Worm (Caenorhabditis elegans) whole organism, L4 larva: ENCODE measurements around the gene T05D4.5.

ENCODE experiments used
- F44E2.7 ChIP-seq: fragments of 200-800 bp; sonication (Bioruptor generic); IDR thresholded peaks from 2 replicates; pipeline ENCODE4 v2.1.2; 2022; ENCODE audit warnings: missing genetic modification characterization, missing compliant biosample characterization
- F49E8.2 ChIP-seq: sonication (generic microtip); optimal IDR thresholded peaks from 2 replicates; lab custom pipeline; 2016; ENCODE audit warnings: missing compliant biosample characterization, mild to moderate bottlenecking, missing genetic modification characterization, borderline replicate concordance
- T20F7.1 ChIP-seq: fragments of 200-800 bp; sonication (Bioruptor generic); optimal IDR thresholded peaks from 2 replicates; lab custom pipeline; 2018; ENCODE audit warnings: mild to moderate bottlenecking, missing genetic modification characterization, missing compliant biosample characterization
- Y5F2A.4 ChIP-seq: fragments of 200-800 bp; sonication (Bioruptor generic); optimal IDR thresholded peaks from 2 replicates; lab custom pipeline; 2018; ENCODE audit warnings: mild to moderate bottlenecking, missing genetic modification characterization, missing compliant biosample characterization
- aha-1 ChIP-seq: fragments of 150-350 bp; peaks from one replicate; lab custom pipeline; 2014; ENCODE audit warnings: missing biosample characterization, missing genetic modification characterization
- aly-2 ChIP-seq: sonication (generic microtip); optimal IDR thresholded peaks from 2 replicates; lab custom pipeline; 2018; ENCODE audit warnings: missing biosample characterization, missing genetic modification characterization
- attf-4 ChIP-seq: sonication (generic microtip); optimal IDR thresholded peaks from 3 replicates; lab custom pipeline; 2017; ENCODE audit warnings: missing biosample characterization, missing genetic modification characterization
- ceh-28 ChIP-seq: fragments of 150-350 bp; optimal IDR thresholded peaks from 2 replicates; lab custom pipeline; 2014; ENCODE audit warnings: missing biosample characterization, missing genetic modification reagents, missing genetic modification characterization
- ceh-62 ChIP-seq: sonication (generic microtip); optimal IDR thresholded peaks from 2 replicates; lab custom pipeline; 2017; ENCODE audit warnings: missing biosample characterization, missing genetic modification characterization
- daf-16 ChIP-seq, 3 experiments: sonication (generic microtip); optimal IDR thresholded peaks; 2 replicates each; lab custom pipeline; 2016 to 2017; ENCODE audit warnings: missing genetic modification characterization in 3 of 3, missing genetic modification reagents in 3 of 3, mild to moderate bottlenecking in 2 of 3, missing compliant biosample characterization in 2 of 3, missing biosample characterization in 1 of 3, moderate library complexity in 1 of 3
- daf-8 ChIP-seq: fragments of 200-800 bp; sonication (Bioruptor generic); IDR thresholded peaks from 2 replicates; pipeline ENCODE4 v1.3.6; 2022; ENCODE audit warnings: missing genetic modification characterization, missing compliant biosample characterization
- dmd-8 ChIP-seq: fragments of 200-800 bp; sonication (Bioruptor generic); IDR thresholded peaks from 2 replicates; pipeline ENCODE4 v1.3.6; 2022; ENCODE audit warnings: missing genetic modification characterization, missing compliant biosample characterization
- dmd-9 ChIP-seq: fragments of 200-800 bp; sonication (Bioruptor generic); IDR thresholded peaks from 2 replicates; pipeline ENCODE4 v1.3.6; 2022; ENCODE audit warnings: missing genetic modification reagents, missing genetic modification characterization, missing compliant biosample characterization
- dve-1 ChIP-seq: sonication (generic microtip); optimal IDR thresholded peaks from 2 replicates; lab custom pipeline; 2017; ENCODE audit warnings: antibody characterized with exemption, mild to moderate bottlenecking, missing genetic modification characterization, missing compliant biosample characterization; ENCODE audit not compliant: insufficient read depth
- egl-27 ChIP-seq: sonication (generic microtip); optimal IDR thresholded peaks from 3 replicates; lab custom pipeline; 2017; ENCODE audit warnings: missing biosample characterization, missing genetic modification reagents, missing genetic modification characterization
- fos-1 ChIP-seq: fragments of 150-350 bp; optimal IDR thresholded peaks from 2 replicates; lab custom pipeline; 2014; ENCODE audit warnings: missing biosample characterization, missing genetic modification characterization
- hif-1 ChIP-seq, 2 experiments: sonication (generic microtip); optimal IDR thresholded peaks; 2 replicates each; lab custom pipeline; 2016 to 2017; ENCODE audit warnings: missing compliant biosample characterization in 2 of 2, missing genetic modification characterization in 2 of 2, missing genetic modification reagents in 2 of 2, missing genotype in 2 of 2, mild to moderate bottlenecking in 1 of 2
- hlh-30 ChIP-seq: sonication (generic microtip); optimal IDR thresholded peaks from 2 replicates; lab custom pipeline; 2017; ENCODE audit warnings: antibody characterized with exemption, mild to moderate bottlenecking, missing genetic modification characterization, missing compliant biosample characterization; ENCODE audit not compliant: insufficient read depth
- lin-13 ChIP-seq: fragments of 150-350 bp; optimal IDR thresholded peaks from 2 replicates; lab custom pipeline; 2014; ENCODE audit warnings: missing biosample characterization, missing genetic modification reagents, missing genetic modification characterization
- lin-15B ChIP-seq: fragments of 150-350 bp; sonication (generic microtip); optimal IDR thresholded peaks from 3 replicates; lab custom pipeline; 2014; ENCODE audit warnings: missing biosample characterization, missing genetic modification characterization
- lin-29 ChIP-seq: fragments of 200-800 bp; sonication (Bioruptor generic); IDR thresholded peaks from 2 replicates; pipeline ENCODE4 v1.3.6; 2022; ENCODE audit warnings: missing genetic modification reagents, missing genetic modification characterization, missing compliant biosample characterization
- lsy-2 ChIP-seq, 2 experiments: fragments of 150-350 bp in 1 of 2; sonication (generic microtip) in 1 of 2; optimal IDR thresholded peaks; 2 replicates each; lab custom pipeline; 2014 to 2017; ENCODE audit warnings: missing biosample characterization in 2 of 2, missing genetic modification characterization in 2 of 2
- mdt-29 ChIP-seq: fragments of 200-800 bp; sonication (Bioruptor generic); IDR thresholded peaks from 2 replicates; pipeline ENCODE4 v1.3.6; 2022; ENCODE audit warnings: missing genetic modification reagents, missing genetic modification characterization, missing compliant biosample characterization
- mep-1 ChIP-seq: fragments of 150-350 bp; sonication (generic microtip); optimal IDR thresholded peaks from 3 replicates; lab custom pipeline; 2014; ENCODE audit warnings: missing biosample characterization, missing genetic modification characterization
- mes-2 ChIP-seq: sonication (generic microtip); optimal IDR thresholded peaks from 2 replicates; lab custom pipeline; 2016; ENCODE audit warnings: missing genotype, mild to moderate bottlenecking, missing genetic modification characterization, missing compliant biosample characterization; ENCODE audit not compliant: poor library complexity, severe bottlenecking
- nhr-111 ChIP-seq: fragments of 200-800 bp; sonication (Bioruptor generic); optimal IDR thresholded peaks from 2 replicates; lab custom pipeline; 2018; ENCODE audit warnings: mild to moderate bottlenecking, missing genetic modification characterization, missing compliant biosample characterization
- nhr-42 ChIP-seq: fragments of 200-800 bp; sonication (Bioruptor generic); IDR thresholded peaks from 2 replicates; pipeline ENCODE4 v1.3.6; 2022; ENCODE audit warnings: missing genetic modification characterization, missing compliant biosample characterization
- nhr-48 ChIP-seq: sonication (generic microtip); optimal IDR thresholded peaks from 2 replicates; lab custom pipeline; 2016; ENCODE audit warnings: mild to moderate bottlenecking, missing genetic modification characterization, missing compliant biosample characterization
- php-3 ChIP-seq: fragments of 200-800 bp; sonication (Bioruptor generic); IDR thresholded peaks from 2 replicates; pipeline ENCODE4 v1.3.6; 2022; ENCODE audit warnings: missing genetic modification reagents, missing genetic modification characterization, missing compliant biosample characterization
- rbr-2 ChIP-seq: sonication (generic microtip); optimal IDR thresholded peaks from 2 replicates; lab custom pipeline; 2016; ENCODE audit warnings: missing genotype, missing genetic modification characterization, missing compliant biosample characterization
- saeg-2 ChIP-seq: fragments of 200-800 bp; sonication (Bioruptor generic); IDR thresholded peaks from 2 replicates; pipeline ENCODE4 v1.3.6; 2022; ENCODE audit warnings: missing genetic modification reagents, missing genetic modification characterization, missing compliant biosample characterization
- sdz-12 ChIP-seq: fragments of 200-800 bp; sonication (Bioruptor generic); optimal IDR thresholded peaks from 2 replicates; lab custom pipeline; 2018; ENCODE audit warnings: mild to moderate bottlenecking, missing genetic modification characterization, missing compliant biosample characterization
- skn-1 ChIP-seq: fragments of 150-350 bp; optimal IDR thresholded peaks from 2 replicates; lab custom pipeline; 2014; ENCODE audit warnings: missing biosample characterization, missing genetic modification characterization
- snpc-1.2 ChIP-seq: fragments of 200-800 bp; sonication (Bioruptor generic); IDR thresholded peaks from 2 replicates; pipeline ENCODE4 v1.3.6; 2022; ENCODE audit warnings: missing genetic modification reagents, missing genetic modification characterization, missing compliant biosample characterization
- snpc-4 ChIP-seq: fragments of 150-350 bp; optimal IDR thresholded peaks from 2 replicates; lab custom pipeline; 2014; ENCODE audit warnings: missing biosample characterization, missing genetic modification characterization
- spr-3 ChIP-seq: fragments of 200-800 bp; sonication (Bioruptor generic); optimal IDR thresholded peaks from 2 replicates; lab custom pipeline; 2018; ENCODE audit warnings: mild to moderate bottlenecking, missing genetic modification characterization, missing compliant biosample characterization
- tag-97 ChIP-seq: fragments of 200-800 bp; sonication (Bioruptor generic); IDR thresholded peaks from 2 replicates; pipeline ENCODE4 v1.3.6; 2022; ENCODE audit warnings: missing genetic modification characterization, missing compliant biosample characterization
- unc-62 ChIP-seq, 3 experiments: fragments of 150-350 bp in 1 of 3; sonication (generic microtip); optimal IDR thresholded peaks in 2 of 3; peaks in 1 of 3; 1 replicate in 1 of 3; 2 replicates in 2 of 3; lab custom pipeline; 2014 to 2017; ENCODE audit warnings: missing biosample characterization in 3 of 3, missing genetic modification characterization in 3 of 3, missing genetic modification reagents in 3 of 3, missing genotype in 1 of 3
- vab-7 ChIP-seq: fragments of 200-800 bp; sonication (Bioruptor generic); IDR thresholded peaks from 2 replicates; pipeline ENCODE4 v1.3.6; 2022; ENCODE audit warnings: missing genetic modification reagents, missing genetic modification characterization, missing compliant biosample characterization
- zip-2 ChIP-seq: fragments of 150-350 bp; optimal IDR thresholded peaks from 2 replicates; lab custom pipeline; 2014; ENCODE audit warnings: missing biosample characterization, missing genetic modification characterization

Gene T05D4.5

DNA sequence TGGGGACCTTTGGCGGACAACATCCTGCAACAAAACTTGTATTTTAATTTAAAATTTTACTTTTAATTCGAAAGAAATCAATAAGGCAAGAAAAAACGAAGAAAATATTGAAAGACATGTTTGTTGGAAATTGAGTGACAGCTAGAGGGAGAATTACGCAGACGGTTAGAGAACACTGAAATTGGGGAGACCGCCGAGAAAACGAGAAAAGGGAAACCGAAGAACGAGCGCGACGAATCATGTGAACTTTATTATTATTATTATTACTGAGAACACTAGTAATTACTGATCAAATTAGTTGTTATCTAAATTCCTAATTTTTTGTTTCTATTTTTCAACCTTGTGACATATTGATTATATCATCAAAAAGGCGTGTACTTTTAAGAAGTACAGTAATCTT, 31.7 kb upstream of the T05D4.5 start, which contains the start of gene mmad-1 (continued):
- peak in 1 of 2 experiments; percentile 76 for TF ChIP-seq hif-1 (tag; optimal IDR thresholded peaks at IDR 0.05; lab: Kevin White, UChicago)
- no peak for TF ChIP-seq dmd-9 (GFP tag; lab: Robert Waterston, UW)

DNA sequence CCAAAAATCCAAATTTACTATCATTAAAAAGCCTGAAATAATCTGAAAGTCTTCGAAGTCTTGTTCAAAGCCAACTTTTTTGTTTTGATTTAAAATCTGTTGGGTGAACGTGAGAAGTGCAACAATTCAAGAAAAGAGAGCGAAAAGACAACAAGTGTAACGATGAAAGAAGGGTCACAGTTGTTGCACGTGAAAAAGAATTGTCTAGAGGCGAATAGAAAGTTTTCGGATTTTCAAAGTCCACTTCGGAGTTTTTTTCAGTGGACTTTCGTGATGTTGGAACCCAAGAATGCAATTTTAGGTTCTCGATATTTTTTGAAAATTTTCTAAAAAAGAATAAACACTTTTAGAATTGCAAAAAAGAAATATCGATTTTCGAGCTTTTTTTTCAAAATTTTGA, 30.7 kb upstream of the T05D4.5 start:
- TF ChIP-seq vab-7 (GFP tag; lab: Robert Waterston, UW) (no peak), skn-1 (tag; lab: Kevin White, UChicago) (no peak), mdt-29 (GFP tag; lab: Robert Waterston, UW) (0 out of 2 replicates have a peak, but pooled peaks have one; percentile 32), nhr-111 (no peak), Y5F2A.4 (no peak), aha-1 (tag; lab: Kevin White, UChicago) (no peak), daf-8 (GFP tag; lab: Robert Waterston, UW) (no peak), hlh-30 (tag; lab: Kevin White, UChicago) (peak; percentile 68), T20F7.1 (no peak), attf-4 (tag; lab: Kevin White, UChicago) (no peak), sdz-12 (no peak), aly-2 (tag; lab: Kevin White, UChicago) (no peak), F44E2.7 (no peak), unc-62 (GFP tag; optimal IDR thresholded peaks at IDR 0.05 in 1 of 2; lab: Kevin White, UChicago) (no peak), unc-62 (tag; optimal IDR thresholded peaks at IDR 0.05; lab: Kevin White, UChicago) (no peak), mep-1 (tag; lab: Kevin White, UChicago) (no peak), dmd-9 (GFP tag; lab: Robert Waterston, UW) (no peak), lsy-2 (tag; optimal IDR thresholded peaks at IDR 0.05; lab: Kevin White, UChicago) (peak in 1 of 2 experiments; percentile 24), hif-1 (tag; optimal IDR thresholded peaks at IDR 0.05; lab: Kevin White, UChicago) (peak in 1 of 2 experiments; percentile 93), fos-1 (tag; lab: Kevin White, UChicago) (no peak), snpc-4 (tag; lab: Kevin White, UChicago) (no peak), saeg-2 (no peak), ceh-62 (tag; lab: Kevin White, UChicago) (no peak), lin-13 (GFP tag; lab: Kevin White, UChicago) (no peak), daf-16 (GFP tag; optimal IDR thresholded peaks at IDR 0.05; lab: Kevin White, UChicago) (no peak), daf-16 (tag; optimal IDR thresholded peaks at IDR 0.05; lab: Kevin White, UChicago) (no peak), dve-1 (tag; lab: Kevin White, UChicago) (no peak), lin-29 (no peak), F49E8.2 (tag; lab: Kevin White, UChicago) (no peak), mes-2 (tag; lab: Kevin White, UChicago) (no peak), ceh-28 (tag; lab: Kevin White, UChicago) (no peak), spr-3 (no peak), egl-27 (tag; lab: Kevin White, UChicago) (no peak), rbr-2 (tag; lab: Kevin White, UChicago) (no peak)

DNA sequence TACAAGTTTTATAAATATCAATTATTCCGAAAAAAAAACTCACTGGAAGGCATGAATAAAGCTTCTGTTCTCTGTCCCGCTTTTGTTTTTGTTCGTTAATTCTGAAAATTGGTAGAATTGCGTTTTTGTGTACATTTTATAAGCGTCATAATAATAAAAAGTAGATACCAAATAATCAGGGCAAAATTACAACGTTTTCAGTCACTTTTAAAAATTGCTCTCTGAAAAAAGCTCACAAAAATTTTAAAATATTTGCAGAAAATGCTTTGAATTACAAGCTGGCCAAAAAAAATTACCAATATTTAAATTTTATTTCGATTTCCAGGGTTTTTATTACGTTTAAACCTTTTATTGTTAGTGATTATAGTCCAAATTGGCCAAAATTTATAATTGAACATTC, 25.4 kb upstream of the T05D4.5 start, which contains the start of gene scav-2:
scav-2 (minus strand) TSS at position 101 of the 400 bp plus-strand sequence.
- no peak for TF ChIP-seq tag-97 (GFP tag; lab: Robert Waterston, UW)
- TF ChIP-seq dmd-8 (GFP tag; lab: Robert Waterston, UW): no peak
- no peak for TF ChIP-seq lin-15B
- TF ChIP-seq snpc-1.2 (GFP tag; lab: Robert Waterston, UW): no peak
- TF ChIP-seq T20F7.1: no peak
- no peak for TF ChIP-seq spr-3
- TF ChIP-seq zip-2 (tag; lab: Kevin White, UChicago): no peak
- no peak for TF ChIP-seq nhr-48
- no peak for TF ChIP-seq php-3 (GFP tag; lab: Robert Waterston, UW)
- no peak for TF ChIP-seq nhr-42 (GFP tag; lab: Robert Waterston, UW)
